Worm (Caenorhabditis elegans): ENCODE measurements around the gene noah-2.

DNA sequence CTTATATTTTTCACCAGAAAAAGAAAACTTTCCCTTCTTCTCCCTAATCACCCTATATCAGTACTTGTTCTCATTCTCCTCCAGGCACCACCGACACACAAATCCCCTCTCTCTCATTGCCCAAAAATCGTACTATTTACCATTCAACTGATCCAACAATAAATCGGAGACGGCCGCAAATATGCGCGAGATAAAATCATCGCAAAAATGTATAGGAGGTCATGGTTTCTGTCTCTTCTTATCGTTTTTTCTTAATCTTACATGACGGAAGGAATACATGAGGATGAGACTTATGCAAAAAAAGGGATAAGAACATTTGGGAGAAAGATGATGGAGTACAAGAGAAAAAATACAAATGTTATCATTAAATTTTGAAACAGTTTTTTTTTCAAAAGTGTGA is 4.7 kb upstream of the noah-2 start:
- TF ChIP-seq F33H1.4 (GFP tag; IDR thresholded peaks at IDR 0.05) = no peak
- TF ChIP-seq Y79H2A.3 (GFP tag; conservative IDR thresholded peaks at IDR 0.05) = no peak
- TF ChIP-seq repo-1 (tag; optimal IDR thresholded peaks at IDR 0.05) = no peak
- no peak for TF ChIP-seq tlf-1 (GFP tag; optimal IDR thresholded peaks at IDR 0.05)
- no peak for TF ChIP-seq K12H6.12 (tag; optimal IDR thresholded peaks at IDR 0.05)
- no peak for TF ChIP-seq F39B2.1 (GFP tag; IDR thresholded peaks at IDR 0.05)
- TF ChIP-seq efl-1 (GFP tag; optimal IDR thresholded peaks at IDR 0.05) = no peak
- no peak for TF ChIP-seq unc-62 (GFP tag; optimal IDR thresholded peaks at IDR 0.05)
- TF ChIP-seq ama-1 (optimal IDR thresholded peaks at IDR 0.05) = no peak
- TF ChIP-seq ama-1 (GFP tag; optimal IDR thresholded peaks at IDR 0.05) = no peak
- TF ChIP-seq unc-130 (GFP tag; optimal IDR thresholded peaks at IDR 0.05) = no peak
- no peak for TF ChIP-seq sptf-2 (GFP tag; optimal IDR thresholded peaks at IDR 0.05)
- no peak for TF ChIP-seq C06A6.2 (GFP tag; conservative IDR thresholded peaks at IDR 0.05)
- no peak for TF ChIP-seq ekl-4 (GFP tag; IDR thresholded peaks at IDR 0.05)

Data from whole organism, young adult.